Fruit fly (Drosophila melanogaster) whole organism, prepupa: Measurements from ENCODE around the gene Axn.

Source experiments
- CG34406 ChIP-seq: fragments of 200-800 bp; sonication (Bioruptor generic); optimal IDR thresholded peaks from 3 replicates; lab custom pipeline; 2016; ENCODE audit warnings: missing biosample characterization, missing genetic modification characterization
- Eip75B ChIP-seq: fragments of 200-800 bp; sonication (Bioruptor generic); optimal IDR thresholded peaks from 3 replicates; lab custom pipeline; 2016; ENCODE audit warnings: missing biosample characterization, missing genetic modification characterization
- Ets96B ChIP-seq: fragments of 200-800 bp; optimal IDR thresholded peaks from 2 replicates; lab custom pipeline; 2019; ENCODE audit warnings: missing biosample characterization, mild to moderate bottlenecking, missing genetic modification characterization, moderate library complexity
- Hr38 ChIP-seq: sonication (Bioruptor generic); optimal IDR thresholded peaks from 2 replicates; lab custom pipeline; 2016; ENCODE audit warnings: missing biosample characterization, missing genetic modification characterization
- OdsH ChIP-seq: fragments of 200-800 bp; sonication (Bioruptor generic); optimal IDR thresholded peaks from 3 replicates; lab custom pipeline; 2016; ENCODE audit warnings: missing biosample characterization, missing genetic modification characterization
- fd59A ChIP-seq: fragments of 200-800 bp; sonication (Bioruptor generic); optimal IDR thresholded peaks from 2 replicates; lab custom pipeline; 2017; ENCODE audit warnings: missing biosample characterization, mild to moderate bottlenecking, missing genetic modification characterization, missing genetic modification reagents
- svp ChIP-seq: fragments of 200-800 bp; sonication (Bioruptor generic); peaks from one replicate; lab custom pipeline; 2016; ENCODE audit warnings: missing biosample characterization, missing genetic modification characterization

dm6 chr3R:29993134-29993533 lies 29.5 kb upstream of the Axn start, which contains the start of gene Acph-1:
- TF ChIP-seq CG34406 (GFP tag; lab: Kevin White, UChicago) (no peak), Eip75B (GFP tag; lab: Kevin White, UChicago) (no peak), fd59A (GFP tag; lab: Kevin White, UChicago) (no peak), Hr38 (GFP tag; lab: Kevin White, UChicago) (no peak), OdsH (GFP tag; lab: Kevin White, UChicago) (no peak), Ets96B (tag; lab: Kevin White, UChicago) (no peak), svp (no peak)
